Worm (Caenorhabditis elegans) whole organism, young adult: Measurements from ENCODE around the gene F21D9.3.

ENCODE experiments used
- B0336.3 ChIP-seq: fragments of 200-800 bp; sonication (Bioruptor generic); IDR thresholded peaks from 2 replicates; pipeline ENCODE4 v1.3.6; 2022; ENCODE audit warnings: missing genetic modification characterization, missing compliant biosample characterization
- C17E4.6 ChIP-seq: fragments of 200-800 bp; sonication (Bioruptor generic); IDR thresholded peaks from 2 replicates; pipeline ENCODE4 v1.3.6; 2022; ENCODE audit warnings: missing genetic modification reagents, missing genetic modification characterization, missing compliant biosample characterization
- Y79H2A.3 ChIP-seq: fragments of 200-800 bp; sonication (Bioruptor generic); conservative IDR thresholded peaks from 2 replicates; pipeline ENCODE4 v1.3.6; 2022; ENCODE audit warnings: missing genetic modification reagents, missing genetic modification characterization, missing compliant biosample characterization
- ama-1 ChIP-seq, 3 experiments: fragments of 150-350 bp in 1 of 3; sonication (generic microtip) in 2 of 3; optimal IDR thresholded peaks; 2 replicates each; lab custom pipeline; 2014 to 2018; ENCODE audit warnings: missing biosample characterization in 2 of 3, missing genetic modification characterization in 2 of 3, missing genetic modification reagents in 2 of 3
- aptf-3 ChIP-seq: fragments of 200-800 bp; sonication (Bioruptor generic); IDR thresholded peaks from 2 replicates; pipeline ENCODE4 v1.3.6; 2022; ENCODE audit warnings: missing genetic modification characterization, missing compliant biosample characterization
- chd-7 ChIP-seq: sonication (generic microtip); optimal IDR thresholded peaks from 2 replicates; lab custom pipeline; 2016; ENCODE audit warnings: mild to moderate bottlenecking, missing genetic modification characterization, moderate library complexity, missing compliant biosample characterization
- efl-1 ChIP-seq: fragments of 150-350 bp; optimal IDR thresholded peaks from 2 replicates; lab custom pipeline; 2014; ENCODE audit warnings: missing biosample characterization, missing genetic modification reagents, missing genetic modification characterization
- egrh-3 ChIP-seq: fragments of 200-800 bp; sonication (Bioruptor generic); IDR thresholded peaks from 2 replicates; pipeline ENCODE4 v1.3.6; 2022; ENCODE audit warnings: missing genetic modification reagents, missing genetic modification characterization, missing compliant biosample characterization
- ets-4 ChIP-seq: fragments of 200-800 bp; sonication (Bioruptor generic); optimal IDR thresholded peaks from 2 replicates; lab custom pipeline; 2018; ENCODE audit warnings: mild to moderate bottlenecking, missing genetic modification characterization, missing compliant biosample characterization
- let-607 ChIP-seq, 2 experiments: fragments of 200-800 bp in 1 of 2; sonication (Bioruptor generic) in 1 of 2; sonication (generic microtip) in 1 of 2; optimal IDR thresholded peaks; 2 replicates each; lab custom pipeline; 2016 to 2018; ENCODE audit warnings: mild to moderate bottlenecking in 2 of 2, missing compliant biosample characterization in 2 of 2, missing genetic modification characterization in 2 of 2, moderate library complexity in 2 of 2, missing genotype in 1 of 2
- sptf-2 ChIP-seq: fragments of 200-800 bp; sonication (Bioruptor generic); optimal IDR thresholded peaks from 2 replicates; lab custom pipeline; 2018; ENCODE audit warnings: mild to moderate bottlenecking, missing genetic modification characterization, missing compliant biosample characterization
- unc-62 ChIP-seq: fragments of 150-350 bp; optimal IDR thresholded peaks from 2 replicates; lab custom pipeline; 2014; ENCODE audit warnings: missing biosample characterization, missing genetic modification reagents, missing genetic modification characterization

DNA sequence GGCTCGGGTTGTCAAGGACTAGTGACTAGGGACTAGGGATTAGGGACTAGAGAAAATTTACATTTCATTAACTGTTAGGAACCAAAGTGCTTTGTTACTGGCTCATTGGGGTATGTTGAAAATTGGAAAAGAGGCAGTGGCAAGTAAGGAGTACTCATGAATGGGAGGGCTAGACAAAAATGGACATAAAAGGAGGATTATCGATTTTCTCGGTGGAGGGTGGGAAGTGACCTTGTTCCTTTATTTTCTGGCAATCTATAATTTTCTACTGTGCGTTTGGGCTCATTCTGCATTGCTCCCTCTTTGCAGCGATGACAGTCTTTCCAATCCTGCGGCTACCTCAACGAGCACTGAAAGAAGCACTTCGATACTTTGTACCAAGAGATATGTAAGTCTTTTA lies 40.0 kb upstream of the F21D9.3 start, which contains the start of gene fbxb-60:
- TF ChIP-seq chd-7: no peak
- TF ChIP-seq Y79H2A.3 (GFP tag; lab: Robert Waterston, UW): no peak
- TF ChIP-seq efl-1 (GFP tag; lab: Kevin White, UChicago): no peak
- TF ChIP-seq ets-4 (GFP tag; lab: Kevin White, UChicago): no peak
- no peak for TF ChIP-seq aptf-3
- TF ChIP-seq let-607 (tag; optimal IDR thresholded peaks at IDR 0.05; lab: Kevin White, UChicago): no peak
- TF ChIP-seq ama-1 (optimal IDR thresholded peaks at IDR 0.05; lab: Kevin White, UChicago): no peak
- TF ChIP-seq ama-1 (GFP tag; optimal IDR thresholded peaks at IDR 0.05; lab: Kevin White, UChicago): no peak
- TF ChIP-seq B0336.3 (GFP tag; lab: Robert Waterston, UW): no peak
- TF ChIP-seq sptf-2 (GFP tag; lab: Kevin White, UChicago): no peak
- TF ChIP-seq unc-62 (GFP tag; lab: Kevin White, UChicago): no peak
- no peak for TF ChIP-seq C17E4.6 (GFP tag; lab: Robert Waterston, UW)
- TF ChIP-seq egrh-3 (GFP tag; lab: Robert Waterston, UW): no peak
